Worm (Caenorhabditis elegans) whole organism, young adult: Measurements from ENCODE around the gene wapl-1.

Source experiments
- F23B12.7 ChIP-seq: sonication (generic microtip); optimal IDR thresholded peaks from 2 replicates; lab custom pipeline; 2017; ENCODE audit warnings: missing genetic modification characterization, mild to moderate bottlenecking, missing compliant biosample characterization, antibody characterized with exemption, moderate library complexity; ENCODE audit not compliant: insufficient read depth
- F49E8.2 ChIP-seq: sonication (generic microtip); optimal IDR thresholded peaks from 3 replicates; lab custom pipeline; 2017; ENCODE audit warnings: missing genetic modification characterization, mild to moderate bottlenecking, missing compliant biosample characterization, antibody characterized with exemption, moderate library complexity; ENCODE audit not compliant: insufficient read depth
- ccch-3 ChIP-seq: fragments of 200-800 bp; sonication (Bioruptor generic); optimal IDR thresholded peaks from 2 replicates; lab custom pipeline; 2018; ENCODE audit warnings: mild to moderate bottlenecking, missing genetic modification characterization, missing compliant biosample characterization
- let-526 ChIP-seq: fragments of 200-800 bp; sonication (Bioruptor generic); IDR thresholded peaks from 2 replicates; pipeline ENCODE4 v1.3.6; 2022; ENCODE audit warnings: missing genetic modification reagents, missing genetic modification characterization, missing compliant biosample characterization
- nfyb-1 ChIP-seq: fragments of 200-800 bp; sonication (Bioruptor generic); IDR thresholded peaks from 2 replicates; pipeline ENCODE4 v1.3.6; 2022; ENCODE audit warnings: missing genetic modification reagents, missing genetic modification characterization, missing compliant biosample characterization
- nhr-27 ChIP-seq: fragments of 200-800 bp; sonication (Bioruptor generic); optimal IDR thresholded peaks from 2 replicates; lab custom pipeline; 2018; ENCODE audit warnings: mild to moderate bottlenecking, missing genetic modification characterization, moderate library complexity, missing compliant biosample characterization
- sea-2 ChIP-seq: fragments of 200-800 bp; sonication (Bioruptor generic); IDR thresholded peaks from 2 replicates; pipeline ENCODE4 v1.3.6; 2022; ENCODE audit warnings: missing genetic modification characterization, missing compliant biosample characterization

DNA sequence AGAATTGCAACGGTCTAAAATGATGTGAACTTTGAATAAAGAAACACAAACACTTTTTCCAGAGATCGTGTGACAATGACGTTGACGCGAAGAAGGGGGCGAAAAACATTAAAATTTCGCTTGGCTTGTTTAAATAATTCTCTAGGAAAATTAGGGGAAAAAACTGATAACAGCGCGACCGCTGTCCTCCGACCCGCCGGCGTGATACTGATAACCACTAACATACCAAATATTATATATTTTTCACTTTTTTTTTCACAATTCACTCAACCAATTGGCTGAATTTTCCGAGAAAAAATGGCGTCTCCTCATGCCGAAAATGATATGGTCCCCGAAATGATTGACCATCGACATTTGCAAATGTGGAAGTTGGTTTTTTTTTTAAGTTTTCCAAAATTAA lies 4.3 kb upstream of the wapl-1 start:
- no peak for TF ChIP-seq F23B12.7
- TF ChIP-seq ccch-3 (GFP tag; lab: Kevin White, UChicago) = no peak
- peak; percentile 41 for TF ChIP-seq F49E8.2 (tag; lab: Kevin White, UChicago)
- TF ChIP-seq let-526 (GFP tag; lab: Robert Waterston, UW) = no peak
- peak; percentile 82 for TF ChIP-seq nfyb-1 (GFP tag; lab: Robert Waterston, UW)
- TF ChIP-seq nhr-27 (tag; lab: Kevin White, UChicago) = no peak
- TF ChIP-seq sea-2 (GFP tag; lab: Robert Waterston, UW) = no peak
